Comparison of ENCODE assay signal across 3 worm cellular contexts in the genomic region with DNA sequence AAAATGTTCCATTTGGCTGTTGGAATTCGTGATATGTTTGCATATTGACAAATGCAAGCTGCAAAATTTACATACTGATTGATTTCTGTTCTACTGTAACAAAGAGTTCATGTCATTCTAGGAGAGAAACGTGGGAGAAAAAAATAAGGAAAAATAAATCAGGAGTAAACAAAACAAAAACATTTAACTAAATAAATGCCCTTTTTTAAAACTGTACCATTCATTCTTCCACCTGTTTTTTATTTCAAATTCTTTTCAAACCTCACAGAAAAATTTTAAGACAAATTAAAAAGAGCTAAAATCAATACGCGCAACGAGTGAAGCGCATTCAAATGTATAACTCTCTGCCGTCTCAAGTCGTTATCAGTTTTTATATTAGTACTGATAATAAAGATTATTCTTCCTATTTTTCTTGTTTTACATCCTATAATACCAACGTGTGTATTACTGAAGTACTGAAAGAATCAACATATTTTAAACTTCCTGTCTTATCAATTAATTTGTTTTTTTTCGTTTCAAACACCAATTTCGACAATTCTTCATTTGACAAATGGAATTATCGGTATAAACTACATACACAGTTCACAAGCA.
TF ChIP-seq lines count a peak whose summit lies in the region.

A gene (minus strand): TSS at position 51 of the 591 bp plus-strand sequence.

TF ChIP-seq in whole organism, L2 larva, 48 proteins besides CTCF, POLR2A, EP300 and RAD21 (continued from another document):
- no peak for TF ChIP-seq unc-62 (GFP tag; optimal IDR thresholded peaks at IDR 0.05; lab: Kevin White, UChicago)
TF ChIP-seq in whole organism, L2 larva: peak in this region for 3.

TF ChIP-seq in whole organism, L3 larva, 47 proteins besides CTCF, POLR2A, EP300 and RAD21 (continued from another document):
- TF ChIP-seq nhr-25 (tag; optimal IDR thresholded peaks at IDR 0.05; lab: Kevin White, UChicago) (no peak), fkh-2 (tag; optimal IDR thresholded peaks at IDR 0.05; lab: Kevin White, UChicago) (no peak), pqm-1 (tag; optimal IDR thresholded peaks at IDR 0.05; lab: Kevin White, UChicago) (peak; percentile 88), pha-4 (tag; optimal IDR thresholded peaks at IDR 0.05; lab: Kevin White, UChicago) (peak; percentile 65), ztf-4 (tag; optimal IDR thresholded peaks at IDR 0.05; lab: Kevin White, UChicago) (no peak), lin-39 (tag; optimal IDR thresholded peaks at IDR 0.05; lab: Kevin White, UChicago) (no peak), unc-39 (tag; optimal IDR thresholded peaks at IDR 0.05; lab: Kevin White, UChicago) (no peak), nhr-67 (tag; optimal IDR thresholded peaks at IDR 0.05; lab: Kevin White, UChicago) (no peak)

TF ChIP-seq in whole organism, L4 larva, 104 proteins besides CTCF, POLR2A, EP300 and RAD21 (continued from another document):
- TF ChIP-seq pqm-1 (tag; optimal IDR thresholded peaks at IDR 0.05; lab: Kevin White, UChicago) (peak; percentile 72), lim-7 (GFP tag; IDR thresholded peaks at IDR 0.05; lab: Robert Waterston, UW) (no peak), gei-8 (GFP tag; optimal IDR thresholded peaks at IDR 0.05; lab: Kevin White, UChicago) (no peak), nhr-11 (tag; optimal IDR thresholded peaks at IDR 0.05; lab: Kevin White, UChicago) (no peak), daf-12 (tag; optimal IDR thresholded peaks at IDR 0.05; lab: Kevin White, UChicago) (no peak), daf-16 (GFP tag; optimal IDR thresholded peaks at IDR 0.05; lab: Kevin White, UChicago) (no peak), daf-16 (tag; optimal IDR thresholded peaks at IDR 0.05; lab: Kevin White, UChicago) (peak; percentile 94)
TF ChIP-seq in whole organism, L4 larva: peak in this region for 8.
